Fruit fly (Drosophila melanogaster): ENCODE measurements around the gene kmr.

The kmr gene

DNA sequence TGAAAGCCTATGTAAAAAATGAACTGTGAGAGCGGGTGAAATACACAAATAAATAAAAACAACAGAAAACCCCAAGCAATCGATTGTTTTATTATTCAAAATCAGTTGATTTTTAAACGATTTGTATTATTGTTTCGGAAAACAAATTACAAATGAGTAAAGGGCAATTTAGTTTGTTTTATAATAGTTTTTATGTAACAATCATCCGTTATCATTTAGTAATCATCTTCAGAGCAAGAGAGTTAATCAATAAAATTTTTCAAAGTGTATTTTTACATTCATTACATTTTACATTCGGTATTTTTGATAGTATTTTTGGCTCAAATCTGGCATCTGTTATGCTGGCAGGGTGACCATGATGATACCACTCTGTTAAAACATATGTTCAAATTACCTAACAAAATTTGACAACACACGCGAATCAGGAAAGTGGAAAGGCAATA lies 64.3 kb downstream of the kmr start, which contains the start of the genes CG42375 and CG9288 (continued):
- no peak for TF ChIP-seq CrebB (tag; optimal IDR thresholded peaks at IDR 0.05)
- no peak for TF ChIP-seq CG18011 (GFP tag; optimal IDR thresholded peaks at IDR 0.05)
- TF ChIP-seq row (GFP tag; IDR thresholded peaks at IDR 0.05), result peak; percentile 54; the same call in 2 of the 3 replicates
- TF ChIP-seq kni (GFP tag; optimal IDR thresholded peaks at IDR 0.05), result no peak
- no peak for TF ChIP-seq cg (GFP tag; optimal IDR thresholded peaks at IDR 0.05)
- TF ChIP-seq mld (GFP tag; IDR thresholded peaks at IDR 0.05; ENCODE audit: partially characterized antibody), result no peak
- no peak for TF ChIP-seq CG3838 (GFP tag; optimal IDR thresholded peaks at IDR 0.05)
- no peak for TF ChIP-seq CG14860 (GFP tag; IDR thresholded peaks at IDR 0.05; ENCODE audit: partially characterized antibody)
- no peak for TF ChIP-seq da (GFP tag; optimal IDR thresholded peaks at IDR 0.05)
- no peak for TF ChIP-seq CG10543 (GFP tag; optimal IDR thresholded peaks at IDR 0.05)
- TF ChIP-seq bcd (GFP tag; optimal IDR thresholded peaks at IDR 0.05), result peak; percentile 52
- no peak for TF ChIP-seq CG12219 (GFP tag; optimal IDR thresholded peaks at IDR 0.05)
- TF ChIP-seq Gsc (GFP tag; IDR thresholded peaks at IDR 0.05), result no peak
- peak; percentile 38 for TF ChIP-seq CG17186 (GFP tag; optimal IDR thresholded peaks at IDR 0.05)
- peak; percentile 31 for TF ChIP-seq PHDP (tag; optimal IDR thresholded peaks at IDR 0.05)
- TF ChIP-seq CG3281 (GFP tag; optimal IDR thresholded peaks at IDR 0.05), result peak; percentile 82
- TF ChIP-seq CG11085 (GFP tag; IDR thresholded peaks at IDR 0.05), result peak; percentile 38; the same call in 1 of the 2 replicates
- peak; percentile 72; the same call in 2 of the 3 replicates for TF ChIP-seq zfh1 (GFP tag; IDR thresholded peaks at IDR 0.05)
- TF ChIP-seq CG7839 (tag; optimal IDR thresholded peaks at IDR 0.05), result peak; percentile 85
- TF ChIP-seq hkb (optimal IDR thresholded peaks at IDR 0.05), result no peak
- TF ChIP-seq hkb (GFP tag; IDR thresholded peaks at IDR 0.05), result peak; percentile 81
- TF ChIP-seq sr (GFP tag; IDR thresholded peaks at IDR 0.05), result no peak; the same call in 2 of the 3 replicates
- TF ChIP-seq lilli (GFP tag; optimal IDR thresholded peaks at IDR 0.05), result peak; percentile 19
- no peak for TF ChIP-seq CG11696 (GFP tag; IDR thresholded peaks at IDR 0.05)
- TF ChIP-seq Mrtf (GFP tag; IDR thresholded peaks at IDR 0.05), result peak; percentile 41; the same call in 1 of the 3 replicates
- TF ChIP-seq ato (GFP tag; IDR thresholded peaks at IDR 0.05; ENCODE audit: partially characterized antibody), result no peak
- peak; percentile 73 for TF ChIP-seq nerfin-1 (tag; optimal IDR thresholded peaks at IDR 0.05)
- TF ChIP-seq CHES-1-like (GFP tag; optimal IDR thresholded peaks at IDR 0.05), result no peak
- peak; percentile 42; the same call in 1 of the 2 replicates for TF ChIP-seq CG10959 (GFP tag; IDR thresholded peaks at IDR 0.05)
- peak; percentile 43 for TF ChIP-seq Fer2 (tag; optimal IDR thresholded peaks at IDR 0.05)
- TF ChIP-seq tap (tag; optimal IDR thresholded peaks at IDR 0.05), result peak; percentile 57
- TF ChIP-seq Spps (tag; optimal IDR thresholded peaks at IDR 0.05), result peak; percentile 53
- TF ChIP-seq sug (tag; optimal IDR thresholded peaks at IDR 0.05), result no peak
- TF ChIP-seq CG13424 (tag; optimal IDR thresholded peaks at IDR 0.05), result peak; percentile 14
- TF ChIP-seq kay (GFP tag; optimal IDR thresholded peaks at IDR 0.05), result peak; percentile 67
- TF ChIP-seq BtbVII (GFP tag; optimal IDR thresholded peaks at IDR 0.05), result peak; percentile 61
- TF ChIP-seq CG6689 (GFP tag; IDR thresholded peaks at IDR 0.05), result peak; percentile 70
- TF ChIP-seq Sry-β (GFP tag; optimal IDR thresholded peaks at IDR 0.05), result no peak
- TF ChIP-seq sim (GFP tag; IDR thresholded peaks at IDR 0.05), result no peak
- TF ChIP-seq Ada2b (GFP tag; IDR thresholded peaks at IDR 0.05), result peak; percentile 74
- TF ChIP-seq CG12071 (GFP tag; optimal IDR thresholded peaks at IDR 0.05), result peak; percentile 36
- peak; percentile 38; the same call in 1 of the 3 replicates for TF ChIP-seq dysf (GFP tag; IDR thresholded peaks at IDR 0.05)
- TF ChIP-seq phol (tag; optimal IDR thresholded peaks at IDR 0.05), result peak; percentile 73
- TF ChIP-seq Eip74EF (GFP tag; optimal IDR thresholded peaks at IDR 0.05), result peak in 1 of 2 experiments; percentile 7
- peak; percentile 75 for TF ChIP-seq CG15696 (tag; optimal IDR thresholded peaks at IDR 0.05)
- TF ChIP-seq CG13287 (GFP tag; IDR thresholded peaks at IDR 0.05; ENCODE audit: partially characterized antibody), result peak; percentile 17; the same call in 1 of the 2 replicates
- TF ChIP-seq nau (GFP tag; optimal IDR thresholded peaks at IDR 0.05), result peak; percentile 35
- no peak for TF ChIP-seq CG9609 (GFP tag; optimal IDR thresholded peaks at IDR 0.05)
- no peak for TF ChIP-seq HLH4C (GFP tag; IDR thresholded peaks at IDR 0.05; ENCODE audit: partially characterized antibody)
- TF ChIP-seq CG10565 (GFP tag; optimal IDR thresholded peaks at IDR 0.05), result peak; percentile 30
